Worm (Caenorhabditis elegans): ENCODE measurements around the gene F19B10.6.
A peak's percentile ranks its signal among the peaks of the same experiment; 100 is the strongest.

F19B10.6 gene

DNA sequence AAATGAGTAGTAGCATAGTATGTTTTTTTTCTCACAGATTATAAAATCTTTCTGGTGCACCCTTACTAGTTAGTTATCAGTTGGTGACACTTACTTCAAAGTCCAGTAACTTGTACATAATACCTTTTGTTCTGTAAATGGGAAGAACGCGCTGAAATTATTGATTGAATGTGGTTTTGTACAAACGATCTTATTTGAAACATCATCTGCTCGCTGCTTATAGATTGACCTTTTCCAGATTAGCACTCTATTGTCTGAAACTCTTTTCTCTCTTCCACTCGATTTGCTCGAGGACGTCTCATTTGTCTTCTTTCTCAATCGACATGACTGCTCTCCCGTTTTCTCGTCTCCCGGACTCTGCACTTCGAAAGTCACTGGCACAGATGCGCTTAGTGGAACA is 16.6 kb downstream of the F19B10.6 start, which contains the start of gene fbxb-33:
Gene fbxb-33, plus strand, starts transcription at position 301 of the 400 bp plus-strand sequence.
- TF ChIP-seq somi-1 (GFP tag; optimal IDR thresholded peaks at IDR 0.05) (no peak), B0261.1 (tag; optimal IDR thresholded peaks at IDR 0.05) (no peak), let-607 (tag; optimal IDR thresholded peaks at IDR 0.05) (no peak), ztf-18 (tag; optimal IDR thresholded peaks at IDR 0.05) (no peak), B0035.1 (tag; optimal IDR thresholded peaks at IDR 0.05) (no peak), T26A5.8 (tag; optimal IDR thresholded peaks at IDR 0.05) (no peak), F10E7.11 (tag; optimal IDR thresholded peaks at IDR 0.05) (no peak), mcd-1 (GFP tag; IDR thresholded peaks at IDR 0.05) (no peak), lin-54 (GFP tag; optimal IDR thresholded peaks at IDR 0.05) (no peak), hmg-20 (GFP tag; IDR thresholded peaks at IDR 0.05) (no peak), lin-26 (GFP tag; IDR thresholded peaks at IDR 0.05) (no peak), akir-1 (GFP tag; optimal IDR thresholded peaks at IDR 0.05) (no peak), ceh-79 (tag; optimal IDR thresholded peaks at IDR 0.05) (no peak), lag-1 (GFP tag; IDR thresholded peaks at IDR 0.05) (no peak), lsy-27 (tag; optimal IDR thresholded peaks at IDR 0.05; ENCODE audit: borderline replicate concordance, insufficient read depth) (no peak), unc-62 (GFP tag; optimal IDR thresholded peaks at IDR 0.05) (no peak), tlf-1 (GFP tag; optimal IDR thresholded peaks at IDR 0.05) (no peak), madf-10 (tag; optimal IDR thresholded peaks at IDR 0.05) (no peak), attf-6 (GFP tag; IDR thresholded peaks at IDR 0.05) (no peak)

DNA sequence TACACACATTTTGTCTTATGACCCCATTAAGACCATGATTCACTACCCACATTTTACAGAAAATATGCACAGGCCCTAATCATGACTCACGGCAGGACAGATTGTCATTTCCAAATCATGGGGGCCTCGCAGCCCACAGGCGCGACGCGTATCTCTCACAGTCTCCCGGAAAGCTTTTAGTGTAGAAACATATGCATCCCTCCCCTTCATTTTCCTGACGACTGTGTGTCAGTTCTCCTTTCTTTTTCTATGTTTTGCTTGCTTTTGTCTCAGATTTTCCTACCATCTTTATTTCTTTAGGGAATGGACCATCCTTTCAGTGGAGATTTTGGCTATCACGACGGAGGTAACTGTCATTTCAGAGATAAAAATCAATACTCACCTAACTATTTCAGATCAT is 22.5 kb downstream of the F19B10.6 start, which contains the start of gene M151.1:
Gene M151.1, plus strand, starts transcription at position 301 of the 400 bp plus-strand sequence.
- no peak for TF ChIP-seq somi-1 (GFP tag; optimal IDR thresholded peaks at IDR 0.05)

DNA sequence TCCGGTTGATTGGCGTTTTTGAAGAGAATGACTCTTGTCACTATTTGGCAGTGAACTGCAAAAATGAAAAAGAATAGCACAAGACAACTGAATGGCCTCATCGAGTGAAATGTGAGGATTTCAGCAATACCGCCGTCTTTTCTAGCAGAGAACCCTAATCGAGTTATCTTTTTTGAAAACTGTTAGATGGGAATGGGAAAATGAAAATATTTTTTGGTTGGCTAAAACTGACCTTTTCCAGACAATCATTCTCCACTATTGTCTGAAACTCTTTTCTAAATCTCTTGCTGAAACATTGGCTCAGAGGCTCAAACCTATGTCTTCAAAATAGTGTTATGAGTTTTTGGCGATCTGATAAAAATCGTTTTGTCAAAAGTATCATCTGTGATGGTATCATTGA is 23.5 kb downstream of the F19B10.6 start, which contains the start of gene M151.10:
Gene M151.10, minus strand, starts transcription at position 101 of the 400 bp plus-strand sequence.
- no peak for TF ChIP-seq aptf-2 (GFP tag; conservative IDR thresholded peaks at IDR 0.05)
- TF ChIP-seq nhr-80 (tag; optimal IDR thresholded peaks at IDR 0.05): no peak
- TF ChIP-seq F22D6.2 (tag; optimal IDR thresholded peaks at IDR 0.05): no peak
- TF ChIP-seq zfh-2 (GFP tag; conservative IDR thresholded peaks at IDR 0.05): no peak
- TF ChIP-seq ZK185.1 (tag; optimal IDR thresholded peaks at IDR 0.05; ENCODE audit: poor library complexity, severe bottlenecking): no peak
- no peak for TF ChIP-seq F55B11.4 (tag; optimal IDR thresholded peaks at IDR 0.05; ENCODE audit: borderline replicate concordance, insufficient read depth)
- no peak for TF ChIP-seq egrh-3 (GFP tag; IDR thresholded peaks at IDR 0.05)

DNA sequence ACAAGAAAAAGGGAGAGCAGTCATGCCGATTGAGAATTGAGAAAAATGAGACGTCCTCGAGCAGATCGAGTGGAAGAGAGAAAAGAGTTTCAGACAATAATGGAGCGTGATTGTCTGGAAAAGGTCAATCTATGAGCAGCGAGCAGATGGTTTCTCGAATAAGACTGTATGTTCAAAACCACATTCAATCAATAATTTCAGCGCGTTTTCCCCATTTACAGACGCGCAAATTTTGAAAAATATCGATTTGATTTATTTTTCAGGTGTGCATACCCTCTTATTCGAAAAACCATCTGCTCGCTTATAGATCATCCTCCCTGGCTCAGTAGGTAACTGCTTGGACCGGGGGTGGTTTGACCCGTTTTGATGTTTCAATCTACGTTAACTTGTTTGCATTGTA is 24.5 kb downstream of the F19B10.6 start, which contains the start of gene fbxb-31:
Gene fbxb-31, minus strand, starts transcription at position 101 of the 400 bp plus-strand sequence.
- TF ChIP-seq lin-35 (GFP tag; optimal IDR thresholded peaks at IDR 0.05) (no peak), dpff-1 (tag; optimal IDR thresholded peaks at IDR 0.05) (no peak), dox-1 (GFP tag; IDR thresholded peaks at IDR 0.05) (no peak), Y95B8A.8 (GFP tag; IDR thresholded peaks at IDR 0.05) (no peak), dpl-1 (GFP tag; optimal IDR thresholded peaks at IDR 0.05) (no peak)

DNA sequence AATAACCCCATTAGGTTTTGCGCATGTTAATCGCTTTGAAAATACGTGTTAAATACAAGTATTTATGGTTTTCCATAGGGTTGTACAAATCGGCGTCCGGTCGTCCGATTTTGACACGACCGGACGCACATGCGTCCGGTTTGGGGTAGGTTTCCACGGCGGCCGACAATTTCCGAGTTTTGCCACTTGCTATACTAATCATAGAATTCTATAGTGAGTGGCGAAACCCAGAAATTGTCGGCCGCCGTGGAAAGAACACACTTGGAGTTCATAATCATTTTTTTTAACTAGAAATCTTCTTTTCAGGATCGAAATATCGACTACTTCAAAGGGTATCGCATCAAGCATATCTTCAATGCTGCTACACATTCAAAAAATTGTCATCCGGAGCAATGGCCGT is 28.9 kb downstream of the F19B10.6 start:
- TF ChIP-seq K11D2.4 (GFP tag; IDR thresholded peaks at IDR 0.05) (no peak), hmg-1.2 (GFP tag; IDR thresholded peaks at IDR 0.05) (peak; percentile 36; the same call in 1 of the 2 replicates), snpc-4 (GFP tag; optimal IDR thresholded peaks at IDR 0.05) (peak; percentile 33), snpc-4 (tag; optimal IDR thresholded peaks at IDR 0.05) (peak in 3 of 4 experiments; percentile 59 to 89 (median 79)), snpc-1.1 (tag; optimal IDR thresholded peaks at IDR 0.05; ENCODE audit: insufficient read depth) (peak; percentile 50)

All from whole organism, young adult.